Fruit fly (Drosophila melanogaster) whole organism, adult: Measurements from ENCODE around the gene Atg18b.
A peak's percentile ranks its signal among the peaks of the same experiment; 100 is the strongest.

Experiments
- CG11617 ChIP-seq: fragments of 200-800 bp; sonication (Bioruptor generic); optimal IDR thresholded peaks from 2 replicates; lab custom pipeline; 2017; ENCODE audit warnings: mild to moderate bottlenecking, missing biosample characterization, missing genetic modification reagents, missing genetic modification characterization
- CG12768 ChIP-seq: fragments of 200-800 bp; sonication (Bioruptor generic); optimal IDR thresholded peaks from 2 replicates; lab custom pipeline; 2017; ENCODE audit warnings: missing biosample characterization, missing genetic modification characterization, mild to moderate bottlenecking, moderate library complexity, missing genetic modification reagents
- CG14711 ChIP-seq: fragments of 200-800 bp; sonication (Bioruptor generic); optimal IDR thresholded peaks from 2 replicates; lab custom pipeline; 2018; ENCODE audit warnings: missing biosample characterization, mild to moderate bottlenecking, missing genetic modification characterization, moderate library complexity
- CG1620 ChIP-seq: fragments of 200-800 bp; sonication (Bioruptor generic); optimal IDR thresholded peaks from 2 replicates; lab custom pipeline; 2016; ENCODE audit warnings: missing biosample characterization, missing genetic modification characterization
- CG33017 ChIP-seq: fragments of 200-800 bp; sonication (Bioruptor generic); optimal IDR thresholded peaks from 2 replicates; lab custom pipeline; 2018; ENCODE audit warnings: missing biosample characterization, mild to moderate bottlenecking, missing genetic modification characterization, moderate library complexity
- CG5204 ChIP-seq: fragments of 200-800 bp; sonication (Bioruptor generic); optimal IDR thresholded peaks from 2 replicates; lab custom pipeline; 2016; ENCODE audit warnings: missing biosample characterization, missing genetic modification characterization
- CG7045 ChIP-seq: fragments of 200-800 bp; sonication (Bioruptor generic); optimal IDR thresholded peaks from 2 replicates; lab custom pipeline; 2017; ENCODE audit warnings: missing biosample characterization, mild to moderate bottlenecking, missing genetic modification characterization
- CG7101 ChIP-seq: fragments of 200-800 bp; sonication (Bioruptor generic); optimal IDR thresholded peaks from 2 replicates; lab custom pipeline; 2018; ENCODE audit warnings: missing biosample characterization, mild to moderate bottlenecking, missing genetic modification characterization, moderate library complexity
- Clk ChIP-seq: fragments of 200-800 bp; sonication (Bioruptor generic); optimal IDR thresholded peaks from 2 replicates; lab custom pipeline; 2017; ENCODE audit warnings: missing biosample characterization, missing genetic modification characterization
- Crg-1 ChIP-seq: fragments of 200-800 bp; sonication (Bioruptor generic); optimal IDR thresholded peaks from 2 replicates; lab custom pipeline; 2016; ENCODE audit warnings: missing biosample characterization, missing genetic modification characterization
- Hr96 ChIP-seq: fragments of 200-800 bp; sonication (Bioruptor generic); optimal IDR thresholded peaks from 2 replicates; lab custom pipeline; 2016; ENCODE audit warnings: missing biosample characterization, missing genetic modification characterization
- Mnt ChIP-seq: fragments of 200-800 bp; sonication (Bioruptor generic); optimal IDR thresholded peaks from 2 replicates; lab custom pipeline; 2016; ENCODE audit warnings: missing biosample characterization, mild to moderate bottlenecking, missing genetic modification characterization
- bab1 ChIP-seq: fragments of 200-800 bp; sonication (Bioruptor generic); optimal IDR thresholded peaks from 3 replicates; lab custom pipeline; 2019; ENCODE audit warnings: missing biosample characterization, mild to moderate bottlenecking, missing genetic modification characterization, moderate library complexity
- cic ChIP-seq: fragments of 200-800 bp; sonication (Bioruptor generic); optimal IDR thresholded peaks from 2 replicates; lab custom pipeline; 2017; ENCODE audit warnings: missing biosample characterization, mild to moderate bottlenecking, missing genetic modification characterization, moderate library complexity
- cnc ChIP-seq, 2 experiments: fragments of >200 bp; optimal IDR thresholded peaks; 2 replicates each; lab custom pipeline; 2017
- kay ChIP-seq: fragments of 200-800 bp; sonication (Bioruptor generic); peaks from one replicate; lab custom pipeline; 2016; ENCODE audit warnings: missing biosample characterization, missing genetic modification characterization, borderline replicate concordance
- ovo ChIP-seq: fragments of 200-800 bp; sonication (Bioruptor generic); optimal IDR thresholded peaks from 2 replicates; lab custom pipeline; 2016; ENCODE audit warnings: missing biosample characterization, missing genetic modification characterization
- pad ChIP-seq: fragments of 200-800 bp; sonication (Bioruptor generic); optimal IDR thresholded peaks from 3 replicates; lab custom pipeline; 2017; ENCODE audit warnings: missing biosample characterization, missing genetic modification characterization, mild to moderate bottlenecking, moderate library complexity, missing genetic modification reagents
- tj ChIP-seq: fragments of 200-800 bp; sonication (Bioruptor generic); optimal IDR thresholded peaks from 3 replicates; lab custom pipeline; 2017; ENCODE audit warnings: missing biosample characterization, mild to moderate bottlenecking, missing genetic modification characterization, moderate library complexity
- toe ChIP-seq: fragments of 200-800 bp; sonication (Bioruptor generic); optimal IDR thresholded peaks from 2 replicates; lab custom pipeline; 2016; ENCODE audit warnings: missing biosample characterization, missing genetic modification characterization

Gene Atg18b

dm6 chr2L:21220396-21220795 lies at the start of gene Atg18b:
Atg18b (minus strand) TSS chr2L:21220572.
- TF ChIP-seq ovo (peak; percentile 84), cnc (optimal IDR thresholded peaks at IDR 0.05; lab: Kevin White, UChicago) (no peak), CG7045 (GFP tag; lab: Kevin White, UChicago) (no peak), Crg-1 (GFP tag; lab: Kevin White, UChicago) (no peak), Clk (GFP tag; lab: Kevin White, UChicago) (no peak), toe (GFP tag; lab: Kevin White, UChicago) (no peak), pad (GFP tag; lab: Kevin White, UChicago) (peak; percentile 53)

- TF ChIP-seq cic (peak; percentile 66), kay (GFP tag; lab: Kevin White, UChicago) (peak; percentile 63), CG7101 (tag; lab: Kevin White, UChicago) (no peak)
Measured at dm6 chr2L:21268140-21268539, 47.8 kb upstream of the Atg18b start.

dm6 chr2L:21266277-21266676 lies 45.9 kb upstream of the Atg18b start:
- no peak for TF ChIP-seq Mnt (GFP tag; lab: Kevin White, UChicago)
- TF ChIP-seq Clk (GFP tag; lab: Kevin White, UChicago), result no peak
- TF ChIP-seq CG14711, result no peak
- no peak for TF ChIP-seq CG33017
- TF ChIP-seq pad (GFP tag; lab: Kevin White, UChicago), result no peak
- TF ChIP-seq toe (GFP tag; lab: Kevin White, UChicago), result no peak
- no peak for TF ChIP-seq Crg-1 (GFP tag; lab: Kevin White, UChicago)
- TF ChIP-seq Hr96, result no peak
- no peak for TF ChIP-seq CG12768 (GFP tag; lab: Kevin White, UChicago)
- no peak for TF ChIP-seq kay (GFP tag; lab: Kevin White, UChicago)
- no peak for TF ChIP-seq CG7101 (tag; lab: Kevin White, UChicago)
- TF ChIP-seq CG5204 (GFP tag; lab: Kevin White, UChicago), result no peak
- TF ChIP-seq cic, result no peak
- TF ChIP-seq cnc (optimal IDR thresholded peaks at IDR 0.05; lab: Kevin White, UChicago), result no peak
- TF ChIP-seq CG1620 (GFP tag; lab: Kevin White, UChicago), result no peak
- TF ChIP-seq CG7045 (GFP tag; lab: Kevin White, UChicago), result no peak
- TF ChIP-seq tj, result no peak
- no peak for TF ChIP-seq CG11617
- no peak for TF ChIP-seq ovo

dm6 chr2L:21263470-21264146 lies 43.2 kb upstream of the Atg18b start:
- peak; percentile 51 for TF ChIP-seq bab1 (GFP tag; lab: Kevin White, UChicago)
- TF ChIP-seq CG7045 (GFP tag; lab: Kevin White, UChicago), result no peak
- no peak for TF ChIP-seq Mnt (GFP tag; lab: Kevin White, UChicago)
- no peak for TF ChIP-seq pad (GFP tag; lab: Kevin White, UChicago)
- TF ChIP-seq CG12768 (GFP tag; lab: Kevin White, UChicago), result peak; percentile 5
- no peak for TF ChIP-seq ovo
- no peak for TF ChIP-seq Hr96
- TF ChIP-seq tj, result peak; percentile 6
- TF ChIP-seq CG11617, result no peak
- TF ChIP-seq CG5204 (GFP tag; lab: Kevin White, UChicago), result no peak
- peak; percentile 26 for TF ChIP-seq CG14711
- no peak for TF ChIP-seq cnc (optimal IDR thresholded peaks at IDR 0.05; lab: Kevin White, UChicago)
- TF ChIP-seq CG33017, result no peak
- TF ChIP-seq toe (GFP tag; lab: Kevin White, UChicago), result no peak
- no peak for TF ChIP-seq cic
- TF ChIP-seq CG7101 (tag; lab: Kevin White, UChicago), result peak; percentile 10
- TF ChIP-seq CG1620 (GFP tag; lab: Kevin White, UChicago), result no peak
- peak; percentile 8 for TF ChIP-seq Crg-1 (GFP tag; lab: Kevin White, UChicago)
- TF ChIP-seq Clk (GFP tag; lab: Kevin White, UChicago), result no peak
- no peak for TF ChIP-seq kay (GFP tag; lab: Kevin White, UChicago)

DNA sequence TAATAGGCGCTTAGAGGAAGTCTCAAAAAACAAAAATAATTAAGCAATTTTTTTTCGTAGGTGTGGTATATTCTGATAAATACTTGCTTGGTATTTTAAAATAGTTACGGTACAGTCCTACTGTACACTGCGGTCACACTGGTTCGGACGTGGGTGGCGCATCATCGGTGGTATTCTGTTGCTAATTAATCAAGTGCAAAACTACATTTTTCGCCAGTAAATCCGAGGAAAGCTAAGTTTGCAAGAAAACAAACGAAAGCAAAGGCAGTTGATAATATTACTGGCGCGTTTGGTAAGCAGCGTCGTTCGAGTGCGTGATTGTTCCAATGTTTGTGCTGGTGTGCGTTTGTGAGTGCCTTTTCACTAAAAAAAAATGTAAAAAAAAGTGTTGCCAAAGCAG lies 42.5 kb upstream of the Atg18b start, which contains the start of gene CG8671:
Gene CG8671, plus strand, starts transcription at position 125 of the 400 bp plus-strand sequence.
- TF ChIP-seq CG7045 (GFP tag; lab: Kevin White, UChicago), result no peak
- TF ChIP-seq toe (GFP tag; lab: Kevin White, UChicago), result no peak
- no peak for TF ChIP-seq pad (GFP tag; lab: Kevin White, UChicago)
- no peak for TF ChIP-seq Crg-1 (GFP tag; lab: Kevin White, UChicago)
- TF ChIP-seq Clk (GFP tag; lab: Kevin White, UChicago), result no peak
- TF ChIP-seq CG5204 (GFP tag; lab: Kevin White, UChicago), result no peak
- TF ChIP-seq Mnt (GFP tag; lab: Kevin White, UChicago), result peak; percentile 7
- peak; percentile 16 for TF ChIP-seq CG11617
- TF ChIP-seq CG33017, result no peak
- no peak for TF ChIP-seq cic
- no peak for TF ChIP-seq CG12768 (GFP tag; lab: Kevin White, UChicago)
- TF ChIP-seq CG1620 (GFP tag; lab: Kevin White, UChicago), result peak; percentile 11
- peak; percentile 18 for TF ChIP-seq CG14711
- TF ChIP-seq ovo, result no peak
- peak; percentile 10 for TF ChIP-seq bab1 (GFP tag; lab: Kevin White, UChicago)
- no peak for TF ChIP-seq tj
- no peak for TF ChIP-seq Hr96

DNA sequence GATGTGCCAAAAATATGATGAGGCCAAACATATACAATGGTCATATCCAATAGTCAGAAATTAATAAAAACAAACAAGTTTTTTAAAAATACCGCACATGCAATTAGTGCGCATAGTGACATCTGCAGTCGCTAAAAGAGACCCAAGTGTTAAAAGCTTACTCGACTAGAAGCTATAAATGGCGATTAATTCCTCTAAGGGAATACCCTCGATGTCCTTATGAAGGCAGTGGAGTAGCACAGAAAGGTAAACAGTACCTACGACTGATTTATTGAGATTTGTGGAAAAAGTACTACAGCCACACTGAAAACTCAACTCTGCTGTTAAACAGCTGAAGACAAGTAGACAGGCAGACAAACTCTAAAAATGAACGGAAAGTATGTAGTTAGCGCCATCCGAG lies 40.5 kb upstream of the Atg18b start:
- TF ChIP-seq toe (GFP tag; lab: Kevin White, UChicago), result no peak
- peak; percentile 16 for TF ChIP-seq CG11617
- TF ChIP-seq CG33017, result no peak
- no peak for TF ChIP-seq CG1620 (GFP tag; lab: Kevin White, UChicago)
- peak; percentile 13 for TF ChIP-seq CG14711
- no peak for TF ChIP-seq pad (GFP tag; lab: Kevin White, UChicago)
- TF ChIP-seq bab1 (GFP tag; lab: Kevin White, UChicago), result peak; percentile 40
- no peak for TF ChIP-seq kay (GFP tag; lab: Kevin White, UChicago)
- no peak for TF ChIP-seq cnc (optimal IDR thresholded peaks at IDR 0.05; lab: Kevin White, UChicago)
- TF ChIP-seq CG5204 (GFP tag; lab: Kevin White, UChicago), result peak; percentile 7
- TF ChIP-seq Clk (GFP tag; lab: Kevin White, UChicago), result no peak
- peak; percentile 12 for TF ChIP-seq Hr96
- TF ChIP-seq CG7101 (tag; lab: Kevin White, UChicago), result no peak
- TF ChIP-seq Mnt (GFP tag; lab: Kevin White, UChicago), result no peak
- TF ChIP-seq CG12768 (GFP tag; lab: Kevin White, UChicago), result peak; percentile 17
- no peak for TF ChIP-seq CG7045 (GFP tag; lab: Kevin White, UChicago)
- no peak for TF ChIP-seq tj
- TF ChIP-seq ovo, result no peak
- TF ChIP-seq Crg-1 (GFP tag; lab: Kevin White, UChicago), result no peak
- TF ChIP-seq cic, result no peak
